Fruit fly (Drosophila melanogaster) whole organism, embryonic: Measurements from ENCODE around the gene SMC6.

ENCODE experiments used
- Abd-B ChIP-seq: fragments of 200-800 bp; sonication (Bioruptor generic); optimal IDR thresholded peaks from 2 replicates; lab custom pipeline; 2018; ENCODE audit warnings: missing biosample characterization, mild to moderate bottlenecking, missing genetic modification characterization, moderate library complexity
- Atf6 ChIP-seq: fragments of 200-800 bp; sonication (Bioruptor generic); IDR thresholded peaks from 2 replicates; pipeline ENCODE4 v1.3.6; 2022; ENCODE audit warnings: missing biosample characterization, missing genetic modification characterization
- CG10462 ChIP-seq: fragments of 200-800 bp; sonication (Bioruptor generic); optimal IDR thresholded peaks from 2 replicates; lab custom pipeline; 2016; ENCODE audit warnings: missing biosample characterization, missing genetic modification characterization
- CG10565 ChIP-seq: fragments of 200-800 bp; sonication (Bioruptor generic); optimal IDR thresholded peaks from 3 replicates; lab custom pipeline; 2016; ENCODE audit warnings: missing biosample characterization, mild to moderate bottlenecking, missing genetic modification characterization
- CG12744 ChIP-seq: fragments of 200-800 bp; sonication (Bioruptor generic); optimal IDR thresholded peaks from 2 replicates; lab custom pipeline; 2016; ENCODE audit warnings: missing biosample characterization, missing genetic modification characterization
- CG13775 ChIP-seq: fragments of 200-800 bp; sonication (Bioruptor generic); optimal IDR thresholded peaks from 3 replicates; lab custom pipeline; 2017; ENCODE audit warnings: missing biosample characterization, mild to moderate bottlenecking, missing genetic modification characterization
- CG15479 ChIP-seq: fragments of 200-800 bp; sonication (Bioruptor generic); optimal IDR thresholded peaks from 3 replicates; lab custom pipeline; 2019; ENCODE audit warnings: missing biosample characterization, mild to moderate bottlenecking, missing genetic modification characterization, moderate library complexity
- CG15514 ChIP-seq: fragments of 200-800 bp; sonication (Bioruptor generic); optimal IDR thresholded peaks from 3 replicates; lab custom pipeline; 2017; ENCODE audit warnings: missing biosample characterization, missing genetic modification characterization, mild to moderate bottlenecking, moderate library complexity, missing genetic modification reagents
- CG1603 ChIP-seq: fragments of 200-800 bp; sonication (Bioruptor generic); optimal IDR thresholded peaks from 2 replicates; lab custom pipeline; 2019; ENCODE audit warnings: missing biosample characterization, mild to moderate bottlenecking, missing genetic modification characterization, moderate library complexity
- CG17568 ChIP-seq: fragments of 200-800 bp; sonication (Bioruptor generic); optimal IDR thresholded peaks from 2 replicates; lab custom pipeline; 2018; ENCODE audit warnings: missing biosample characterization, mild to moderate bottlenecking, missing genetic modification characterization, moderate library complexity
- CG18476 ChIP-seq: fragments of 200-800 bp; sonication (Bioruptor generic); optimal IDR thresholded peaks from 2 replicates; lab custom pipeline; 2016; ENCODE audit warnings: missing biosample characterization, mild to moderate bottlenecking, missing genetic modification characterization
- CG2889 ChIP-seq: fragments of 200-800 bp; sonication (Bioruptor generic); IDR thresholded peaks from 3 replicates; pipeline ENCODE4 v1.3.6; 2022; ENCODE audit warnings: missing biosample characterization, missing genetic modification characterization
- CG3407 ChIP-seq: fragments of 200-800 bp; sonication (Bioruptor generic); optimal IDR thresholded peaks from 2 replicates; lab custom pipeline; 2018; ENCODE audit warnings: missing biosample characterization, mild to moderate bottlenecking, missing genetic modification characterization
- CG4282 ChIP-seq: fragments of 200-800 bp; sonication (Bioruptor generic); optimal IDR thresholded peaks from 2 replicates; lab custom pipeline; 2016; ENCODE audit warnings: missing biosample characterization, missing genetic modification characterization
- CG4424 ChIP-seq: fragments of 200-800 bp; sonication (Bioruptor generic); optimal IDR thresholded peaks from 3 replicates; lab custom pipeline; 2016; ENCODE audit warnings: missing biosample characterization, missing genetic modification characterization
- CG7839 ChIP-seq: fragments of 200-800 bp; sonication (Bioruptor generic); optimal IDR thresholded peaks from 3 replicates; lab custom pipeline; 2018; ENCODE audit warnings: missing biosample characterization, mild to moderate bottlenecking, missing genetic modification characterization, moderate library complexity
- Camta ChIP-seq: fragments of 200-800 bp; sonication (Bioruptor generic); optimal IDR thresholded peaks from 2 replicates; lab custom pipeline; 2016; ENCODE audit warnings: missing biosample characterization, missing genetic modification characterization
- D19B ChIP-seq: fragments of 200-800 bp; sonication (Bioruptor generic); optimal IDR thresholded peaks from 2 replicates; lab custom pipeline; 2017; ENCODE audit warnings: missing biosample characterization, mild to moderate bottlenecking, missing genetic modification characterization
- Dek ChIP-seq: fragments of 200-800 bp; sonication (Bioruptor generic); optimal IDR thresholded peaks from 3 replicates; lab custom pipeline; 2019; ENCODE audit warnings: missing biosample characterization, mild to moderate bottlenecking, missing genetic modification characterization, moderate library complexity
- Dll ChIP-seq: fragments of 200-800 bp; sonication (Bioruptor generic); IDR thresholded peaks from 4 replicates; pipeline ENCODE4 v1.3.6; 2022; ENCODE audit warnings: missing biosample characterization, missing genetic modification characterization; ENCODE audit not compliant: partially characterized antibody
- Dp ChIP-seq: fragments of 200-800 bp; sonication (Bioruptor generic); optimal IDR thresholded peaks from 2 replicates; lab custom pipeline; 2018; ENCODE audit warnings: missing biosample characterization, mild to moderate bottlenecking, missing genetic modification characterization, moderate library complexity
- E2f2 ChIP-seq: fragments of 200-800 bp; sonication (Bioruptor generic); IDR thresholded peaks from 2 replicates; pipeline ENCODE4 v1.3.6; 2022; ENCODE audit warnings: missing biosample characterization, missing genetic modification characterization
- HLHmδ ChIP-seq: fragments of 200-800 bp; sonication (Bioruptor generic); optimal IDR thresholded peaks from 2 replicates; lab custom pipeline; 2018; ENCODE audit warnings: missing biosample characterization, mild to moderate bottlenecking, missing genetic modification characterization, moderate library complexity
- Hand ChIP-seq: fragments of 200-800 bp; sonication (Bioruptor generic); optimal IDR thresholded peaks from 2 replicates; lab custom pipeline; 2017; ENCODE audit warnings: mild to moderate bottlenecking, missing biosample characterization, missing genetic modification reagents, missing genetic modification characterization
- Max ChIP-seq: fragments of 200-800 bp; sonication (Bioruptor generic); optimal IDR thresholded peaks from 2 replicates; lab custom pipeline; 2016; ENCODE audit warnings: missing biosample characterization, mild to moderate bottlenecking, missing genetic modification characterization
- Med ChIP-seq: fragments of 200-800 bp; sonication (Bioruptor generic); peaks from one replicate; lab custom pipeline; 2016; ENCODE audit warnings: missing biosample characterization, missing genetic modification characterization, mild to moderate bottlenecking, inconsistent platforms, moderate library complexity
- Sox100B ChIP-seq: fragments of 200-800 bp; sonication (Bioruptor generic); optimal IDR thresholded peaks from 3 replicates; lab custom pipeline; 2018; ENCODE audit warnings: missing biosample characterization, mild to moderate bottlenecking, missing genetic modification characterization
- Sry-β ChIP-seq: fragments of 200-800 bp; sonication (Bioruptor generic); optimal IDR thresholded peaks from 2 replicates; lab custom pipeline; 2018; ENCODE audit warnings: missing biosample characterization, mild to moderate bottlenecking, missing genetic modification characterization, moderate library complexity
- Stat92E ChIP-seq, 3 experiments: fragments of >200 bp in 2 of 3; fragments of 200-800 bp in 1 of 3; sonication (Bioruptor generic) in 1 of 3; optimal IDR thresholded peaks; 2 replicates each; lab custom pipeline; 2017 to 2019; ENCODE audit warnings: missing biosample characterization in 3 of 3, missing genetic modification characterization in 3 of 3, mild to moderate bottlenecking in 1 of 3, moderate library complexity in 1 of 3
- ara ChIP-seq: fragments of 200-800 bp; sonication (Bioruptor generic); IDR thresholded peaks from 2 replicates; pipeline ENCODE4 v1.3.6; 2022; ENCODE audit warnings: missing biosample characterization, missing genetic modification characterization
- cg ChIP-seq: fragments of 200-800 bp; sonication (Bioruptor generic); optimal IDR thresholded peaks from 3 replicates; lab custom pipeline; 2019; ENCODE audit warnings: missing biosample characterization, mild to moderate bottlenecking, missing genetic modification characterization, moderate library complexity
- crc ChIP-seq: fragments of 200-800 bp; sonication (Bioruptor generic); optimal IDR thresholded peaks from 2 replicates; lab custom pipeline; 2016; ENCODE audit warnings: missing biosample characterization, missing genetic modification characterization
- fu2 ChIP-seq: fragments of 200-800 bp; sonication (Bioruptor generic); optimal IDR thresholded peaks from 2 replicates; lab custom pipeline; 2016; ENCODE audit warnings: missing biosample characterization, missing genetic modification characterization
- gcm ChIP-seq: fragments of 200-800 bp; sonication (Bioruptor generic); optimal IDR thresholded peaks from 2 replicates; lab custom pipeline; 2019; ENCODE audit warnings: missing biosample characterization, mild to moderate bottlenecking, missing genetic modification characterization, moderate library complexity
- gfzf ChIP-seq: fragments of 200-800 bp; sonication (Bioruptor generic); optimal IDR thresholded peaks from 2 replicates; lab custom pipeline; 2016; ENCODE audit warnings: missing biosample characterization, mild to moderate bottlenecking, missing genetic modification characterization, moderate library complexity
- hb ChIP-seq: fragments of 200-800 bp; sonication (Bioruptor generic); IDR thresholded peaks from 3 replicates; pipeline ENCODE4 v1.3.6; 2022; ENCODE audit warnings: missing biosample characterization, missing genetic modification characterization; ENCODE audit not compliant: partially characterized antibody
- kay ChIP-seq: fragments of 200-800 bp; sonication (Bioruptor generic); optimal IDR thresholded peaks from 2 replicates; lab custom pipeline; 2016; ENCODE audit warnings: missing biosample characterization, missing genetic modification characterization
- lbe ChIP-seq: fragments of 200-800 bp; sonication (Bioruptor generic); optimal IDR thresholded peaks from 2 replicates; lab custom pipeline; 2016; ENCODE audit warnings: missing biosample characterization, mild to moderate bottlenecking, missing genetic modification characterization
- mam ChIP-seq: fragments of 200-800 bp; sonication (Bioruptor generic); optimal IDR thresholded peaks from 3 replicates; lab custom pipeline; 2016; ENCODE audit warnings: missing biosample characterization, missing genetic modification characterization
- oc ChIP-seq: fragments of 200-800 bp; sonication (Bioruptor generic); optimal IDR thresholded peaks from 2 replicates; lab custom pipeline; 2018; ENCODE audit warnings: missing biosample characterization, mild to moderate bottlenecking, missing genetic modification characterization, moderate library complexity
- onecut ChIP-seq: fragments of 200-800 bp; sonication (Bioruptor generic); IDR thresholded peaks from 2 replicates; pipeline ENCODE4 v1.3.6; 2022; ENCODE audit warnings: missing biosample characterization, missing genetic modification characterization
- pan ChIP-seq, 4 experiments: fragments of >200 bp in 3 of 4; fragments of 200-800 bp in 1 of 4; sonication (Bioruptor generic) in 1 of 4; optimal IDR thresholded peaks in 3 of 4; IDR thresholded peaks in 1 of 4; 2 replicates each; pipeline versions ENCODE4 v1.3.6 to Lab custom; 2017 to 2022; ENCODE audit warnings: missing biosample characterization in 2 of 4, missing genetic modification characterization in 2 of 4, mixed read lengths in 1 of 4
- pzg ChIP-seq: fragments of 200-800 bp; sonication (Bioruptor generic); optimal IDR thresholded peaks from 3 replicates; lab custom pipeline; 2018; ENCODE audit warnings: missing biosample characterization, mild to moderate bottlenecking, missing genetic modification characterization, moderate library complexity
- sug ChIP-seq: fragments of 200-800 bp; optimal IDR thresholded peaks from 2 replicates; lab custom pipeline; 2019; ENCODE audit warnings: missing biosample characterization, mild to moderate bottlenecking, missing genetic modification characterization, moderate library complexity
- tio ChIP-seq: fragments of 200-800 bp; sonication (Bioruptor generic); optimal IDR thresholded peaks from 2 replicates; lab custom pipeline; 2017; ENCODE audit warnings: missing biosample characterization, missing genetic modification characterization, inconsistent platforms
- unpg ChIP-seq: fragments of 200-800 bp; sonication (Bioruptor generic); optimal IDR thresholded peaks from 3 replicates; lab custom pipeline; 2018; ENCODE audit warnings: missing biosample characterization, mild to moderate bottlenecking, missing genetic modification characterization, moderate library complexity
- vfl ChIP-seq: fragments of 200-800 bp; sonication (Bioruptor generic); optimal IDR thresholded peaks from 2 replicates; lab custom pipeline; 2016; ENCODE audit warnings: missing biosample characterization, missing genetic modification characterization
- wor ChIP-seq: fragments of 200-800 bp; sonication (Bioruptor generic); IDR thresholded peaks from 2 replicates; pipeline ENCODE4 v1.3.6; 2022; ENCODE audit warnings: missing biosample characterization, missing genetic modification characterization

SMC6 gene

DNA sequence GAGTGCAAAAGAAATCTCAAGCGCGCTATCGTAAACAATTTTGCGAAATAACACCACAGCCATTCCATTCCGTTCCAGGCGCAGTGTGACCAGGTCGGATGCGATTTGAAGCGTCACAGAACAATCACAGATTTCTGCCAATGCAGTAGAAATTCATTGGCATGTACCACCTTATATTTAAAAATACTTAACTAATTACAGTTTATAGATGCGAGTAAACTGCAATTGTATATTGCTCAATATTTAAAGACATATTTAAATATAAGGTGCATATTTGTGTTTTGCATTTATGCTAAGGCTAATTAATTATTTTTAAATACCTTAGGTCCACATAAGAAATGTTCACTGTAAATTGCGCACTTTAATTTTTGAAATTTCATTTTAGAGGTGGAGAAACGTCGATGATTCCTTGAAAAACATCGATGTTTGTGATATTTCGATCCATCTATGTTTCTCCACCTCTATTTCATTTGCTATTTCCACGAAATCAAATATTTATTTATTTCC is at the start of gene SMC6, which contains the start of gene CG6204 (continued):
- TF ChIP-seq CG3407 (peak; percentile 81), crc (GFP tag; lab: Kevin White, UChicago) (peak; percentile 77), Max (peak; percentile 92), CG10462 (GFP tag; lab: Kevin White, UChicago) (peak; percentile 84), CG15479 (peak; percentile 80), sug (peak; percentile 93), hb (GFP tag; lab: Robert Waterston, UW) (no peak), gcm (GFP tag; lab: Kevin White, UChicago) (peak; percentile 92), CG1603 (tag; lab: Kevin White, UChicago) (peak; percentile 94), Dp (GFP tag; lab: Kevin White, UChicago) (peak; percentile 69), cg (GFP tag; lab: Kevin White, UChicago) (no peak), Dek (tag; lab: Kevin White, UChicago) (peak; percentile 94), unpg (GFP tag; lab: Kevin White, UChicago) (peak; percentile 97), lbe (peak; percentile 91), Dll (GFP tag; lab: Robert Waterston, UW) (peak; percentile 50; the same call in 2 of the 4 replicates), ara (peak; percentile 93), vfl (GFP tag; lab: Kevin White, UChicago) (peak; percentile 80), Med (GFP tag; lab: Kevin White, UChicago) (peak; percentile 96), Atf6 (GFP tag; lab: Robert Waterston, UW) (peak; percentile 94), CG4424 (peak; percentile 89), pan (optimal IDR thresholded peaks at IDR 0.05; lab: Kevin White, UChicago) (no peak), pan (GFP tag; optimal IDR thresholded peaks at IDR 0.05 in 1 of 2, IDR thresholded peaks at IDR 0.05 in 1 of 2) (peak in 1 of 2 experiments; percentile 96), Camta (peak; percentile 77), gfzf (peak; percentile 77), CG4282 (peak; percentile 13), tio (GFP tag; lab: Kevin White, UChicago) (peak; percentile 92), CG7839 (tag; lab: Kevin White, UChicago) (peak; percentile 97), fu2 (GFP tag; lab: Kevin White, UChicago) (peak; percentile 72), CG2889 (GFP tag; lab: Robert Waterston, UW) (peak; percentile 91), HLHmδ (GFP tag; lab: Kevin White, UChicago) (no peak), onecut (peak; percentile 85), CG18476 (peak; percentile 92), pzg (GFP tag; lab: Kevin White, UChicago) (peak; percentile 61), Stat92E (GFP tag; optimal IDR thresholded peaks at IDR 0.05; lab: Kevin White, UChicago) (peak in 1 of 3 experiments; percentile 89), kay (GFP tag; lab: Kevin White, UChicago) (peak; percentile 85), CG12744 (GFP tag; lab: Kevin White, UChicago) (peak; percentile 80), Hand (GFP tag; lab: Kevin White, UChicago) (peak; percentile 80), CG15514 (peak; percentile 85), CG13775 (peak; percentile 93), Sox100B (GFP tag; lab: Kevin White, UChicago) (peak; percentile 89), E2f2 (GFP tag; lab: Robert Waterston, UW) (peak; percentile 88), oc (tag; lab: Kevin White, UChicago) (peak; percentile 86), Abd-B (GFP tag; lab: Kevin White, UChicago) (peak; percentile 97), D19B (GFP tag; lab: Kevin White, UChicago) (peak; percentile 84), CG10565 (GFP tag; lab: Kevin White, UChicago) (peak; percentile 52), mam (GFP tag; lab: Kevin White, UChicago) (peak; percentile 94), CG17568 (peak; percentile 87), wor (GFP tag; lab: Robert Waterston, UW) (peak; percentile 88), Sry-β (peak; percentile 17)
